Worm (Caenorhabditis elegans) whole organism, L4 larva: ENCODE data around the gene nono-1.

Experiments
- F37D6.2 ChIP-seq: sonication (generic microtip); optimal IDR thresholded peaks from 2 replicates; lab custom pipeline; 2016; ENCODE audit warnings: mild to moderate bottlenecking, missing genetic modification characterization, missing compliant biosample characterization
- F44E2.7 ChIP-seq: fragments of 200-800 bp; sonication (Bioruptor generic); IDR thresholded peaks from 2 replicates; pipeline ENCODE4 v2.1.2; 2022; ENCODE audit warnings: missing genetic modification characterization, missing compliant biosample characterization
- Y5F2A.4 ChIP-seq: fragments of 200-800 bp; sonication (Bioruptor generic); optimal IDR thresholded peaks from 2 replicates; lab custom pipeline; 2018; ENCODE audit warnings: mild to moderate bottlenecking, missing genetic modification characterization, missing compliant biosample characterization
- aha-1 ChIP-seq: fragments of 150-350 bp; peaks from one replicate; lab custom pipeline; 2014; ENCODE audit warnings: missing biosample characterization, missing genetic modification characterization
- aly-2 ChIP-seq: sonication (generic microtip); optimal IDR thresholded peaks from 2 replicates; lab custom pipeline; 2018; ENCODE audit warnings: missing biosample characterization, missing genetic modification characterization
- ama-1 ChIP-seq: fragments of 150-350 bp; optimal IDR thresholded peaks from 2 replicates; lab custom pipeline; 2014; ENCODE audit warnings: inconsistent platforms, mixed read lengths
- arid-1 ChIP-seq: fragments of 200-800 bp; sonication (Bioruptor generic); conservative IDR thresholded peaks from 2 replicates; pipeline ENCODE4 v1.3.6; 2022; ENCODE audit warnings: missing genetic modification reagents, missing genetic modification characterization, missing compliant biosample characterization
- ceh-28 ChIP-seq: fragments of 150-350 bp; optimal IDR thresholded peaks from 2 replicates; lab custom pipeline; 2014; ENCODE audit warnings: missing biosample characterization, missing genetic modification reagents, missing genetic modification characterization
- ceh-32 ChIP-seq: sonication (generic microtip); optimal IDR thresholded peaks from 2 replicates; lab custom pipeline; 2016; ENCODE audit warnings: mild to moderate bottlenecking, missing genetic modification characterization, missing compliant biosample characterization; ENCODE audit not compliant: poor library complexity
- cey-2 ChIP-seq: sonication (generic microtip); optimal IDR thresholded peaks from 3 replicates; lab custom pipeline; 2017; ENCODE audit warnings: missing genetic modification characterization, mild to moderate bottlenecking, missing compliant biosample characterization, antibody characterized with exemption, borderline replicate concordance; ENCODE audit not compliant: insufficient read depth
- daf-8 ChIP-seq: fragments of 200-800 bp; sonication (Bioruptor generic); IDR thresholded peaks from 2 replicates; pipeline ENCODE4 v1.3.6; 2022; ENCODE audit warnings: missing genetic modification characterization, missing compliant biosample characterization
- dmd-6 ChIP-seq: fragments of 200-800 bp; sonication (Bioruptor generic); IDR thresholded peaks from 2 replicates; pipeline ENCODE4 v1.3.6; 2022; ENCODE audit warnings: missing genetic modification reagents, missing genetic modification characterization, missing compliant biosample characterization
- dmd-9 ChIP-seq: fragments of 200-800 bp; sonication (Bioruptor generic); IDR thresholded peaks from 2 replicates; pipeline ENCODE4 v1.3.6; 2022; ENCODE audit warnings: missing genetic modification reagents, missing genetic modification characterization, missing compliant biosample characterization
- egl-27 ChIP-seq: sonication (generic microtip); optimal IDR thresholded peaks from 3 replicates; lab custom pipeline; 2017; ENCODE audit warnings: missing biosample characterization, missing genetic modification reagents, missing genetic modification characterization
- egl-43 ChIP-seq: fragments of 200-800 bp; sonication (Bioruptor generic); IDR thresholded peaks from 2 replicates; pipeline ENCODE4 v1.3.6; 2022; ENCODE audit warnings: missing genetic modification reagents, missing genetic modification characterization, missing compliant biosample characterization
- hif-1 ChIP-seq, 2 experiments: sonication (generic microtip); optimal IDR thresholded peaks; 2 replicates each; lab custom pipeline; 2016 to 2017; ENCODE audit warnings: missing compliant biosample characterization in 2 of 2, missing genetic modification characterization in 2 of 2, missing genetic modification reagents in 2 of 2, missing genotype in 2 of 2, mild to moderate bottlenecking in 1 of 2
- hlh-11 ChIP-seq: fragments of 200-800 bp; sonication (Bioruptor generic); optimal IDR thresholded peaks from 2 replicates; lab custom pipeline; 2018; ENCODE audit warnings: mild to moderate bottlenecking, missing genetic modification characterization, missing compliant biosample characterization
- hlh-30 ChIP-seq: sonication (generic microtip); optimal IDR thresholded peaks from 2 replicates; lab custom pipeline; 2017; ENCODE audit warnings: antibody characterized with exemption, mild to moderate bottlenecking, missing genetic modification characterization, missing compliant biosample characterization; ENCODE audit not compliant: insufficient read depth
- hmg-1.1 ChIP-seq: fragments of 200-800 bp; sonication (Bioruptor generic); IDR thresholded peaks from 2 replicates; pipeline ENCODE4 v1.3.6; 2022; ENCODE audit warnings: missing genetic modification reagents, missing genetic modification characterization, missing compliant biosample characterization
- lim-7 ChIP-seq: fragments of 200-800 bp; sonication (Bioruptor generic); IDR thresholded peaks from 2 replicates; pipeline ENCODE4 v1.3.6; 2022; ENCODE audit warnings: missing genetic modification characterization, missing compliant biosample characterization
- lin-13 ChIP-seq: fragments of 150-350 bp; optimal IDR thresholded peaks from 2 replicates; lab custom pipeline; 2014; ENCODE audit warnings: missing biosample characterization, missing genetic modification reagents, missing genetic modification characterization
- lin-39 ChIP-seq: fragments of 150-350 bp; optimal IDR thresholded peaks from 2 replicates; lab custom pipeline; 2014; ENCODE audit warnings: missing biosample characterization, missing genetic modification reagents, missing genetic modification characterization
- lsy-2 ChIP-seq, 2 experiments: fragments of 150-350 bp in 1 of 2; sonication (generic microtip) in 1 of 2; optimal IDR thresholded peaks; 2 replicates each; lab custom pipeline; 2014 to 2017; ENCODE audit warnings: missing biosample characterization in 2 of 2, missing genetic modification characterization in 2 of 2
- madf-5 ChIP-seq, 2 experiments: fragments of 200-800 bp; sonication (Bioruptor generic); IDR thresholded peaks; 2 replicates each; pipeline ENCODE4 v1.3.6; 2022; ENCODE audit warnings: missing compliant biosample characterization in 2 of 2, missing genetic modification characterization in 2 of 2
- mdl-1 ChIP-seq, 2 experiments: fragments of 150-350 bp in 1 of 2; sonication (generic microtip) in 1 of 2; optimal IDR thresholded peaks; 2 replicates each; lab custom pipeline; 2014 to 2017; ENCODE audit warnings: missing biosample characterization in 2 of 2, missing genetic modification characterization in 2 of 2
- mdt-29 ChIP-seq: fragments of 200-800 bp; sonication (Bioruptor generic); IDR thresholded peaks from 2 replicates; pipeline ENCODE4 v1.3.6; 2022; ENCODE audit warnings: missing genetic modification reagents, missing genetic modification characterization, missing compliant biosample characterization
- mep-1 ChIP-seq: fragments of 150-350 bp; sonication (generic microtip); optimal IDR thresholded peaks from 3 replicates; lab custom pipeline; 2014; ENCODE audit warnings: missing biosample characterization, missing genetic modification characterization
- mes-2 ChIP-seq: sonication (generic microtip); optimal IDR thresholded peaks from 2 replicates; lab custom pipeline; 2016; ENCODE audit warnings: missing genotype, mild to moderate bottlenecking, missing genetic modification characterization, missing compliant biosample characterization; ENCODE audit not compliant: poor library complexity, severe bottlenecking
- nhr-48 ChIP-seq: sonication (generic microtip); optimal IDR thresholded peaks from 2 replicates; lab custom pipeline; 2016; ENCODE audit warnings: mild to moderate bottlenecking, missing genetic modification characterization, missing compliant biosample characterization
- php-3 ChIP-seq: fragments of 200-800 bp; sonication (Bioruptor generic); IDR thresholded peaks from 2 replicates; pipeline ENCODE4 v1.3.6; 2022; ENCODE audit warnings: missing genetic modification reagents, missing genetic modification characterization, missing compliant biosample characterization
- saeg-2 ChIP-seq: fragments of 200-800 bp; sonication (Bioruptor generic); IDR thresholded peaks from 2 replicates; pipeline ENCODE4 v1.3.6; 2022; ENCODE audit warnings: missing genetic modification reagents, missing genetic modification characterization, missing compliant biosample characterization
- sdz-12 ChIP-seq: fragments of 200-800 bp; sonication (Bioruptor generic); optimal IDR thresholded peaks from 2 replicates; lab custom pipeline; 2018; ENCODE audit warnings: mild to moderate bottlenecking, missing genetic modification characterization, missing compliant biosample characterization
- skn-1 ChIP-seq: fragments of 150-350 bp; optimal IDR thresholded peaks from 2 replicates; lab custom pipeline; 2014; ENCODE audit warnings: missing biosample characterization, missing genetic modification characterization
- snpc-1.2 ChIP-seq: fragments of 200-800 bp; sonication (Bioruptor generic); IDR thresholded peaks from 2 replicates; pipeline ENCODE4 v1.3.6; 2022; ENCODE audit warnings: missing genetic modification reagents, missing genetic modification characterization, missing compliant biosample characterization
- snpc-4 ChIP-seq: fragments of 150-350 bp; optimal IDR thresholded peaks from 2 replicates; lab custom pipeline; 2014; ENCODE audit warnings: missing biosample characterization, missing genetic modification characterization
- spr-1 ChIP-seq: sonication (generic microtip); optimal IDR thresholded peaks from 2 replicates; lab custom pipeline; 2016; ENCODE audit warnings: mild to moderate bottlenecking, missing genetic modification characterization, missing compliant biosample characterization
- spr-3 ChIP-seq: fragments of 200-800 bp; sonication (Bioruptor generic); optimal IDR thresholded peaks from 2 replicates; lab custom pipeline; 2018; ENCODE audit warnings: mild to moderate bottlenecking, missing genetic modification characterization, missing compliant biosample characterization
- tag-97 ChIP-seq: fragments of 200-800 bp; sonication (Bioruptor generic); IDR thresholded peaks from 2 replicates; pipeline ENCODE4 v1.3.6; 2022; ENCODE audit warnings: missing genetic modification characterization, missing compliant biosample characterization
- tra-1 ChIP-seq: fragments of 200-800 bp; sonication (Bioruptor generic); IDR thresholded peaks from 2 replicates; pipeline ENCODE4 v1.3.6; 2022; ENCODE audit warnings: missing genetic modification reagents, missing genetic modification characterization, missing compliant biosample characterization
- unc-62 ChIP-seq, 3 experiments: fragments of 150-350 bp in 1 of 3; sonication (generic microtip); optimal IDR thresholded peaks in 2 of 3; peaks in 1 of 3; 1 replicate in 1 of 3; 2 replicates in 2 of 3; lab custom pipeline; 2014 to 2017; ENCODE audit warnings: missing biosample characterization in 3 of 3, missing genetic modification characterization in 3 of 3, missing genetic modification reagents in 3 of 3, missing genotype in 1 of 3
- zip-11 ChIP-seq: fragments of 200-800 bp; sonication (Bioruptor generic); IDR thresholded peaks from 2 replicates; pipeline ENCODE4 v1.3.6; 2022; ENCODE audit warnings: missing genetic modification characterization, missing compliant biosample characterization
- zip-2 ChIP-seq: fragments of 150-350 bp; optimal IDR thresholded peaks from 2 replicates; lab custom pipeline; 2014; ENCODE audit warnings: missing biosample characterization, missing genetic modification characterization
- ztf-11 ChIP-seq: fragments of 150-350 bp; optimal IDR thresholded peaks from 2 replicates; lab custom pipeline; 2014; ENCODE audit warnings: missing biosample characterization, missing genetic modification characterization

The nono-1 gene

DNA sequence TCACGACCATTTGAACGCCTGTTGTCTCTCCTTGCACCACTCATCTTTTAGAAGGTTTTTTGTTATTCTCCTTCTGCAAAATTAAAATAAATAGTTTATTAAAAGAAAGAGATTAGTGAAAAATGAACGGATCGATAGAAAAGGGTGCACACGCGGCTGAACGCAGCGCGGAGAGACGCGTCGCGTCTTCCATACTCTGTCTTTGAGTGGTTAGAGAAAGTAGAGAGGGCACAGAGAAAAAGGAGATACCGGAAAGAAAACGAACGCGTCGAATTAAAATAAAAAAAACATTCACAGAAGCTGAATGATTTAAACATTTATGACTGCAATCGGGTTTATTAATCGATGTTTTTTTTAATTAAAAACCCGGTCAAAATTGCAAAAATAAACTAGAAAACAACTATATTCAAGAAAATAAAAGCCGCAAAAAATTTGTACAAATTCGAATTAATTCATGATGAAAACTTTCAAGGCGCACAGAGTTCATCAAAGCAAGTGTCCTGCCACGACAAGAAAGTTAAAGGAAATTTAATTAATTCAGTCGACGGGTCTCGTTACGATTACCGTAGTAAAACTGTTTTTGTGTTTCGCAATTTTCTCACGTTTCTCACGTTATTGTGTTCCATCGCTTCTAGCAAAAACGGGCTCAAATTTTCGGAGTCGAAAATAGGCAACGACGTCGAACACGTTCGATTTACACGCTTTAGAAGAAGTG lies at the start of gene nono-1, which contains the start of gene nop-1:
nono-1 (minus strand) TSS at position 75 of the 715 bp plus-strand sequence.
nop-1 (plus strand) TSS at position 551 of the 715 bp plus-strand sequence.
- TF ChIP-seq lsy-2 (tag; optimal IDR thresholded peaks at IDR 0.05; lab: Kevin White, UChicago) (peak in 1 of 2 experiments; percentile 17), mes-2 (tag; lab: Kevin White, UChicago) (peak; percentile 43), hlh-30 (peak; percentile 42), hlh-11 (tag; lab: Kevin White, UChicago) (peak; percentile 5), nhr-48 (tag; lab: Kevin White, UChicago) (no peak), snpc-1.2 (no peak), hif-1 (tag; optimal IDR thresholded peaks at IDR 0.05; lab: Kevin White, UChicago) (no peak), mep-1 (tag; lab: Kevin White, UChicago) (no peak), aha-1 (tag; lab: Kevin White, UChicago) (peak; percentile 58), mdl-1 (tag; optimal IDR thresholded peaks at IDR 0.05; lab: Kevin White, UChicago) (peak in 1 of 2 experiments; percentile 53)

DNA sequence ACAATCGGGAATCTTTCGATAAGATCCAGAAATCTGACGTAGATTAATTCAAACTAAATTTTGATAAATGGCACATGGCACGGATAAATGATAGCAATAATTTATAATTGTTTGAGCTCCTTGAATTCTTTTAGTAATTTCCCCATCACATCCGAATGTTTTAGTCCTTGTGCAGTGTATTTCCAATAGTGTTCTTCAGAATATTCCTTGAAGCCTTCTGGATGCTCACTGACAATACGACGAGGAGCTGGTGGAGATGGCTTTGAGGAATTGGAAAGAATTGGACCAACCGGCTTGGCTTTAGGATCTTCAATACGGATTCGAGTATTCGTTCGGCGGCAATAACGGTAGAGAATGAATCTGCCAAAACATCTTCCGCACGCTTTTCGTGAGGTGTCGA lies 48.4 kb upstream of the nono-1 start:
- no peak for TF ChIP-seq mdt-29 (GFP tag; lab: Robert Waterston, UW)
- no peak for TF ChIP-seq Y5F2A.4
- TF ChIP-seq dmd-6 (GFP tag; lab: Robert Waterston, UW), result peak; percentile 9; the same call in 1 of the 2 replicates
- TF ChIP-seq daf-8 (GFP tag; lab: Robert Waterston, UW), result no peak
- no peak for TF ChIP-seq mep-1 (tag; lab: Kevin White, UChicago)

DNA sequence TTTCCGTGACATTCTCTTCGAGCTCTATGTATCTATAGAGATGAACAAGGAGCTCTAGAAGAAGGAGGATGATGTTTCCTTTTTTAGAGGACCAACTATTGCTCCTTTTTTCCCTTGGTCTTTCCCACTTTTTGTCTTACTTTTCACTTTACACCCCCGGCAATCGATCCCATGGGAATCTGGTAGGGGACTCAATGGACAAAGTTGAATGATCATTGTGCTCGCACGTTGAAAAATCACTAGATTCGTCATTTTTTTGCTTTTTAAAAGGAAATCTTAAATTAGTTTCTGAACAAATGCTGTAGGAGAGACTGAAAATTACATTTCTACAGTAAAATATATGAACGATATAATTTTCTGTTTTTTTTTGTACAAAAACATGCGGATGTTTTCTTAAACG lies 44.0 kb upstream of the nono-1 start:
- TF ChIP-seq ama-1 (lab: Kevin White, UChicago) (no peak), lim-7 (GFP tag; lab: Robert Waterston, UW) (no peak), lin-13 (GFP tag; lab: Kevin White, UChicago) (no peak), mes-2 (tag; lab: Kevin White, UChicago) (no peak), madf-5 (GFP tag; IDR thresholded peaks at IDR 0.05; lab: Robert Waterston, UW) (no peak), tra-1 (GFP tag; lab: Robert Waterston, UW) (no peak), ceh-32 (tag; lab: Kevin White, UChicago) (no peak), cey-2 (no peak), aha-1 (tag; lab: Kevin White, UChicago) (peak; percentile 96), aly-2 (tag; lab: Kevin White, UChicago) (no peak), skn-1 (tag; lab: Kevin White, UChicago) (no peak), unc-62 (GFP tag; optimal IDR thresholded peaks at IDR 0.05 in 1 of 2; lab: Kevin White, UChicago) (peak in 1 of 2 experiments; percentile 39), unc-62 (tag; optimal IDR thresholded peaks at IDR 0.05; lab: Kevin White, UChicago) (no peak), egl-27 (tag; lab: Kevin White, UChicago) (no peak)

ce11 chrIII:5999629-6000028 lies 41.6 kb upstream of the nono-1 start:
- TF ChIP-seq dmd-9 (GFP tag; lab: Robert Waterston, UW), result no peak
- TF ChIP-seq snpc-4 (tag; lab: Kevin White, UChicago), result no peak
- TF ChIP-seq ceh-28 (tag; lab: Kevin White, UChicago), result no peak
- TF ChIP-seq hmg-1.1 (GFP tag; lab: Robert Waterston, UW), result peak; percentile 31; the same call in 1 of the 2 replicates
- TF ChIP-seq madf-5 (GFP tag; IDR thresholded peaks at IDR 0.05; lab: Robert Waterston, UW), result no peak
- no peak for TF ChIP-seq arid-1
- TF ChIP-seq sdz-12, result no peak
- no peak for TF ChIP-seq F44E2.7 (GFP tag; lab: Robert Waterston, UW)
- TF ChIP-seq php-3 (GFP tag; lab: Robert Waterston, UW), result no peak
- TF ChIP-seq zip-2 (tag; lab: Kevin White, UChicago), result no peak
- TF ChIP-seq tag-97 (GFP tag; lab: Robert Waterston, UW), result no peak
- TF ChIP-seq unc-62 (GFP tag; optimal IDR thresholded peaks at IDR 0.05 in 1 of 2; lab: Kevin White, UChicago), result peak in 1 of 2 experiments; percentile 38
- no peak for TF ChIP-seq unc-62 (tag; optimal IDR thresholded peaks at IDR 0.05; lab: Kevin White, UChicago)
- no peak for TF ChIP-seq lin-39 (tag; lab: Kevin White, UChicago)
- no peak for TF ChIP-seq spr-3
- peak in 1 of 2 experiments; percentile 46 for TF ChIP-seq lsy-2 (tag; optimal IDR thresholded peaks at IDR 0.05; lab: Kevin White, UChicago)
- no peak for TF ChIP-seq ztf-11 (tag; lab: Kevin White, UChicago)
- TF ChIP-seq egl-43, result no peak
- no peak for TF ChIP-seq zip-11
- TF ChIP-seq mep-1 (tag; lab: Kevin White, UChicago), result peak; percentile 54
- peak; percentile 2 for TF ChIP-seq F37D6.2
- no peak for TF ChIP-seq spr-1 (tag; lab: Kevin White, UChicago)
- TF ChIP-seq saeg-2, result no peak
- no peak for TF ChIP-seq mes-2 (tag; lab: Kevin White, UChicago)
